Fruit fly (Drosophila melanogaster) whole organism, embryonic: ENCODE results near the gene PlexA.

Experiments used
- Adf1 ChIP-seq: fragments of 200-800 bp; sonication (Bioruptor generic); IDR thresholded peaks from 2 replicates; pipeline ENCODE4 v1.3.6; 2022; ENCODE audit warnings: missing biosample characterization, missing genetic modification characterization
- Awh ChIP-seq: fragments of 200-800 bp; sonication (Bioruptor generic); IDR thresholded peaks from 2 replicates; pipeline ENCODE4, ENCODE4 v1.3.6; 2022; ENCODE audit warnings: missing biosample characterization, missing genetic modification characterization
- BtbVII ChIP-seq: fragments of 200-800 bp; sonication (Bioruptor generic); optimal IDR thresholded peaks from 3 replicates; lab custom pipeline; 2017; ENCODE audit warnings: missing biosample characterization, mild to moderate bottlenecking, missing genetic modification characterization
- CG11247 ChIP-seq: fragments of 200-800 bp; sonication (Bioruptor generic); IDR thresholded peaks from 2 replicates; pipeline ENCODE4 v1.3.6; 2022; ENCODE audit warnings: missing biosample characterization, missing genetic modification characterization
- CG11560 ChIP-seq: fragments of 200-800 bp; sonication (Bioruptor generic); IDR thresholded peaks from 3 replicates; pipeline ENCODE4 v1.3.6; 2022; ENCODE audit warnings: missing biosample characterization, missing genetic modification characterization
- CG12236 ChIP-seq: fragments of 200-800 bp; sonication (Bioruptor generic); optimal IDR thresholded peaks from 2 replicates; lab custom pipeline; 2016; ENCODE audit warnings: missing biosample characterization, missing genetic modification characterization
- CG1233 ChIP-seq: fragments of 200-800 bp; sonication (Bioruptor generic); optimal IDR thresholded peaks from 4 replicates; lab custom pipeline; 2018; ENCODE audit warnings: missing biosample characterization, mild to moderate bottlenecking, missing genetic modification characterization
- CG12659 ChIP-seq: fragments of 200-800 bp; sonication (Bioruptor generic); optimal IDR thresholded peaks from 3 replicates; lab custom pipeline; 2017; ENCODE audit warnings: mild to moderate bottlenecking, missing biosample characterization, missing genetic modification reagents, missing genetic modification characterization
- CG12769 ChIP-seq: fragments of 200-800 bp; sonication (Bioruptor generic); optimal IDR thresholded peaks from 2 replicates; lab custom pipeline; 2019; ENCODE audit warnings: missing biosample characterization, mild to moderate bottlenecking, missing genetic modification characterization, moderate library complexity
- CG13123 ChIP-seq: fragments of 200-800 bp; sonication (Bioruptor generic); optimal IDR thresholded peaks from 2 replicates; lab custom pipeline; 2016; ENCODE audit warnings: missing biosample characterization, missing genetic modification characterization
- CG13894 ChIP-seq: fragments of 200-800 bp; sonication (Bioruptor generic); optimal IDR thresholded peaks from 3 replicates; lab custom pipeline; 2018; ENCODE audit warnings: missing biosample characterization, mild to moderate bottlenecking, missing genetic modification characterization, moderate library complexity
- CG14014 ChIP-seq: fragments of 200-800 bp; sonication (Bioruptor generic); IDR thresholded peaks from 2 replicates; pipeline ENCODE4 v1.3.6; 2022; ENCODE audit warnings: missing biosample characterization, missing genetic modification characterization
- CG15073 ChIP-seq: fragments of 200-800 bp; sonication (Bioruptor generic); optimal IDR thresholded peaks from 2 replicates; lab custom pipeline; 2016; ENCODE audit warnings: missing biosample characterization, missing genetic modification characterization
- CG15269 ChIP-seq: fragments of 200-800 bp; sonication (Bioruptor generic); optimal IDR thresholded peaks from 2 replicates; lab custom pipeline; 2018; ENCODE audit warnings: missing biosample characterization, mild to moderate bottlenecking, missing genetic modification characterization, moderate library complexity
- CG1792 ChIP-seq: fragments of 200-800 bp; sonication (Bioruptor generic); optimal IDR thresholded peaks from 2 replicates; lab custom pipeline; 2016; ENCODE audit warnings: missing biosample characterization, missing genetic modification characterization
- CG18011 ChIP-seq: fragments of 200-800 bp; sonication (Bioruptor generic); optimal IDR thresholded peaks from 2 replicates; lab custom pipeline; 2017; ENCODE audit warnings: missing biosample characterization, missing genetic modification characterization, mild to moderate bottlenecking, moderate library complexity, missing genotype
- CG3726 ChIP-seq: fragments of 200-800 bp; sonication (Bioruptor generic); IDR thresholded peaks from 3 replicates; pipeline ENCODE4, ENCODE4 v1.3.6; 2022; ENCODE audit warnings: missing biosample characterization, missing genetic modification characterization
- CG3847 ChIP-seq: fragments of 200-800 bp; sonication (Bioruptor generic); IDR thresholded peaks from 2 replicates; pipeline ENCODE4 v1.3.6; 2022; ENCODE audit warnings: missing biosample characterization, missing genetic modification characterization
- CG4424 ChIP-seq: fragments of 200-800 bp; sonication (Bioruptor generic); optimal IDR thresholded peaks from 3 replicates; lab custom pipeline; 2016; ENCODE audit warnings: missing biosample characterization, missing genetic modification characterization
- CG7786 ChIP-seq: fragments of 200-800 bp; sonication (Bioruptor generic); optimal IDR thresholded peaks from 2 replicates; lab custom pipeline; 2016; ENCODE audit warnings: missing biosample characterization, missing genetic modification characterization
- D19B ChIP-seq: fragments of 200-800 bp; sonication (Bioruptor generic); optimal IDR thresholded peaks from 2 replicates; lab custom pipeline; 2017; ENCODE audit warnings: missing biosample characterization, mild to moderate bottlenecking, missing genetic modification characterization
- Dek ChIP-seq: fragments of 200-800 bp; sonication (Bioruptor generic); optimal IDR thresholded peaks from 3 replicates; lab custom pipeline; 2019; ENCODE audit warnings: missing biosample characterization, mild to moderate bottlenecking, missing genetic modification characterization, moderate library complexity
- Dfd ChIP-seq, 2 experiments: fragments of >200 bp; optimal IDR thresholded peaks; 2 replicates each; lab custom pipeline; 2017; ENCODE audit warnings: missing biosample characterization in 2 of 2, missing genetic modification characterization in 2 of 2
- Ets65A ChIP-seq: fragments of 200-800 bp; sonication (Bioruptor generic); peaks from one replicate; lab custom pipeline; 2016; ENCODE audit warnings: missing biosample characterization, missing genetic modification characterization
- Gug ChIP-seq: fragments of 200-800 bp; sonication (Bioruptor generic); IDR thresholded peaks from 4 replicates; pipeline ENCODE4 v1.3.6; 2022; ENCODE audit warnings: missing biosample characterization, missing genetic modification characterization
- Hr78 ChIP-seq, 2 experiments: fragments of 200-800 bp in 1 of 2; fragments of >200 bp in 1 of 2; sonication (Bioruptor generic) in 1 of 2; optimal IDR thresholded peaks; 2 replicates each; lab custom pipeline; 2017 to 2019; ENCODE audit warnings: missing biosample characterization in 2 of 2, missing genetic modification characterization in 2 of 2, mild to moderate bottlenecking in 1 of 2, moderate library complexity in 1 of 2
- Kr ChIP-seq: fragments of 200-800 bp; sonication (Bioruptor generic); optimal IDR thresholded peaks from 2 replicates; lab custom pipeline; 2017; ENCODE audit warnings: missing biosample characterization, mild to moderate bottlenecking, missing genetic modification characterization
- Lim3 ChIP-seq: fragments of 200-800 bp; sonication (Bioruptor generic); IDR thresholded peaks from 2 replicates; pipeline ENCODE4 v1.3.6; 2022; ENCODE audit warnings: missing biosample characterization, missing genetic modification characterization
- Myb ChIP-seq: fragments of 200-800 bp; sonication (Bioruptor generic); optimal IDR thresholded peaks from 2 replicates; lab custom pipeline; 2016; ENCODE audit warnings: missing biosample characterization, missing genetic modification characterization
- Nf-YC ChIP-seq: fragments of 200-800 bp; optimal IDR thresholded peaks from 3 replicates; lab custom pipeline; 2019; ENCODE audit warnings: missing biosample characterization, mild to moderate bottlenecking, missing genetic modification characterization, moderate library complexity
- Pdp1 ChIP-seq, 2 experiments: fragments of 200-800 bp; sonication (Bioruptor generic); optimal IDR thresholded peaks; 3 replicates each; lab custom pipeline; 2016; ENCODE audit warnings: missing biosample characterization in 2 of 2, missing genetic modification characterization in 2 of 2, mild to moderate bottlenecking in 1 of 2, moderate library complexity in 1 of 2
- Scr ChIP-seq: fragments of 200-800 bp; sonication (Bioruptor generic); IDR thresholded peaks from 2 replicates; pipeline ENCODE4 v1.3.6; 2022; ENCODE audit warnings: missing biosample characterization, missing genetic modification characterization; ENCODE audit not compliant: partially characterized antibody
- Sox102F ChIP-seq: fragments of 200-800 bp; sonication (Bioruptor generic); optimal IDR thresholded peaks from 2 replicates; lab custom pipeline; 2018; ENCODE audit warnings: missing biosample characterization, mild to moderate bottlenecking, missing genetic modification characterization, moderate library complexity
- Spps ChIP-seq: fragments of 200-800 bp; sonication (Bioruptor generic); optimal IDR thresholded peaks from 2 replicates; lab custom pipeline; 2018; ENCODE audit warnings: missing biosample characterization, mild to moderate bottlenecking, missing genetic modification characterization
- Sry-δ ChIP-seq: fragments of 200-800 bp; sonication (Bioruptor generic); optimal IDR thresholded peaks from 2 replicates; lab custom pipeline; 2016; ENCODE audit warnings: missing biosample characterization, missing genetic modification characterization
- caup ChIP-seq: fragments of 200-800 bp; sonication (Bioruptor generic); optimal IDR thresholded peaks from 3 replicates; lab custom pipeline; 2017; ENCODE audit warnings: missing biosample characterization, mild to moderate bottlenecking, missing genetic modification characterization, moderate library complexity; ENCODE audit not compliant: severe bottlenecking
- chif ChIP-seq, 2 experiments: fragments of 200-800 bp; sonication (Bioruptor generic); optimal IDR thresholded peaks; 3 replicates each; lab custom pipeline; 2016; ENCODE audit warnings: missing biosample characterization in 2 of 2, missing genetic modification characterization in 2 of 2
- dmrt11E ChIP-seq: fragments of 200-800 bp; sonication (Bioruptor generic); optimal IDR thresholded peaks from 3 replicates; lab custom pipeline; 2018; ENCODE audit warnings: missing biosample characterization, mild to moderate bottlenecking, missing genetic modification characterization, moderate library complexity
- esg ChIP-seq: fragments of 200-800 bp; sonication (Bioruptor generic); conservative IDR thresholded peaks from 2 replicates; pipeline ENCODE4 v1.3.6; 2022; ENCODE audit warnings: missing biosample characterization, missing genetic modification characterization
- fu2 ChIP-seq: fragments of 200-800 bp; sonication (Bioruptor generic); optimal IDR thresholded peaks from 2 replicates; lab custom pipeline; 2016; ENCODE audit warnings: missing biosample characterization, missing genetic modification characterization
- gcm ChIP-seq: fragments of 200-800 bp; sonication (Bioruptor generic); optimal IDR thresholded peaks from 2 replicates; lab custom pipeline; 2019; ENCODE audit warnings: missing biosample characterization, mild to moderate bottlenecking, missing genetic modification characterization, moderate library complexity
- hth ChIP-seq: fragments of >200 bp; optimal IDR thresholded peaks from 2 replicates; lab custom pipeline; 2017; ENCODE audit warnings: inconsistent platforms
- knrl ChIP-seq: fragments of 200-800 bp; sonication (Bioruptor generic); IDR thresholded peaks from 3 replicates; pipeline ENCODE4 v1.3.6; 2022; ENCODE audit warnings: missing biosample characterization, missing genetic modification characterization; ENCODE audit not compliant: partially characterized antibody
- otp ChIP-seq: fragments of 200-800 bp; sonication (Bioruptor generic); IDR thresholded peaks from 3 replicates; pipeline ENCODE4, ENCODE4 v1.3.6; 2022; ENCODE audit warnings: missing biosample characterization, missing genetic modification characterization
- phol ChIP-seq: fragments of 200-800 bp; sonication (Bioruptor generic); optimal IDR thresholded peaks from 3 replicates; lab custom pipeline; 2018; ENCODE audit warnings: missing biosample characterization, mild to moderate bottlenecking, missing genetic modification characterization, moderate library complexity
- sna ChIP-seq: fragments of 200-800 bp; sonication (Bioruptor generic); IDR thresholded peaks from 2 replicates; pipeline ENCODE4 v1.3.6; 2022; ENCODE audit warnings: missing biosample characterization, missing genetic modification characterization; ENCODE audit not compliant: partially characterized antibody
- sob ChIP-seq: fragments of 200-800 bp; sonication (Bioruptor generic); IDR thresholded peaks from 2 replicates; pipeline ENCODE4 v1.3.6; 2022; ENCODE audit warnings: missing biosample characterization, missing genetic modification characterization
- tna ChIP-seq: fragments of 200-800 bp; sonication (Bioruptor generic); IDR thresholded peaks from 2 replicates; pipeline ENCODE4 v1.3.6; 2022; ENCODE audit warnings: missing biosample characterization, missing genetic modification characterization; ENCODE audit not compliant: partially characterized antibody
- trem ChIP-seq: fragments of 200-800 bp; optimal IDR thresholded peaks from 3 replicates; lab custom pipeline; 2019; ENCODE audit warnings: missing biosample characterization, mild to moderate bottlenecking, missing genetic modification characterization, moderate library complexity
- trh ChIP-seq: fragments of 200-800 bp; sonication (Bioruptor generic); optimal IDR thresholded peaks from 2 replicates; lab custom pipeline; 2016; ENCODE audit warnings: missing biosample characterization, missing genetic modification characterization
- ttk ChIP-seq: fragments of 200-800 bp; sonication (Bioruptor generic); IDR thresholded peaks from 2 replicates; pipeline ENCODE4 v2.1.2; 2022; ENCODE audit warnings: missing biosample characterization, missing genetic modification characterization

Gene PlexA

DNA sequence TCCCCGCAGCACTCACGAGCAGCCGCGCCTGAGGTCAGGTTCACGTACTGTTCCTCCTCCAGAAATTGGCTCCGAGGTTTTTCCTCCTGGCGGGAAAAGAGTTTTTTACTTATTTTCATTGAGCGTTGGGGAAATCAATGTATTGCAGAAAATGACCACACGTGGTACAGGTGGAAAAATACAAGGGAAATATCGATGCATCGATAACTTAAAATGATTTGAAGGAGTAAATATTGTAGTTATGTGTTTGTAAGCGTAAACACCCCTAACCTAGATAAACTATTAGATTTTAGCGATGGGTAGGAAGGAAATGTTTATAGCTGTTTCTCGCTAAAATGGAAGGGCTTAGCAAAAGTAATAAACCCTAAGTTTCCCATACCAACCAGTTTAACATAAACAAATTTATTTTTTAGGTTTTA is 3.8 kb upstream of the PlexA start (continued):
- TF ChIP-seq CG15073 (GFP tag; lab: Kevin White, UChicago) (no peak), CG1792 (GFP tag; lab: Kevin White, UChicago) (no peak), CG12236 (GFP tag; lab: Kevin White, UChicago) (no peak), Nf-YC (tag; lab: Kevin White, UChicago) (peak; percentile 9), Spps (tag; lab: Kevin White, UChicago) (no peak), D19B (no peak), CG11560 (tag; lab: Robert Waterston, UW) (no peak), sna (GFP tag; lab: Robert Waterston, UW) (peak; percentile 52; the same call in 1 of the 2 replicates), Dfd (GFP tag; optimal IDR thresholded peaks at IDR 0.05; lab: Kevin White, UChicago) (no peak), CG11247 (GFP tag; lab: Robert Waterston, UW) (no peak), CG18011 (GFP tag; lab: Kevin White, UChicago) (no peak), CG3847 (GFP tag; lab: Robert Waterston, UW) (no peak), CG1233 (GFP tag; lab: Kevin White, UChicago) (no peak), CG12659 (peak; percentile 34), Awh (GFP tag; lab: Robert Waterston, UW) (no peak), CG4424 (peak; percentile 27), hth (no peak), Dek (tag; lab: Kevin White, UChicago) (no peak), Scr (GFP tag; lab: Robert Waterston, UW) (peak; percentile 66), dmrt11E (peak; percentile 21), ttk (no peak), esg (GFP tag; lab: Robert Waterston, UW) (no peak), CG15269 (tag; lab: Kevin White, UChicago) (no peak), Pdp1 (GFP tag; optimal IDR thresholded peaks at IDR 0.05; lab: Kevin White, UChicago) (peak; percentile 30 to 57), Ets65A (peak; percentile 93), Gug (peak; percentile 55; the same call in 2 of the 4 replicates), fu2 (GFP tag; lab: Kevin White, UChicago) (peak; percentile 28), CG12769 (peak; percentile 8), phol (peak; percentile 54), CG7786 (GFP tag; lab: Kevin White, UChicago) (peak; percentile 55), knrl (GFP tag; lab: Robert Waterston, UW) (peak; percentile 70; the same call in 2 of the 3 replicates), CG3726 (GFP tag; lab: Robert Waterston, UW) (no peak), Sry-δ (GFP tag; lab: Kevin White, UChicago) (peak; percentile 87), CG13894 (tag; lab: Kevin White, UChicago) (no peak), Lim3 (no peak), CG14014 (GFP tag; lab: Robert Waterston, UW) (no peak), trh (GFP tag; lab: Kevin White, UChicago) (no peak), Kr (GFP tag; lab: Kevin White, UChicago) (no peak), CG13123 (GFP tag; lab: Kevin White, UChicago) (no peak), Myb (GFP tag; lab: Kevin White, UChicago) (no peak), gcm (GFP tag; lab: Kevin White, UChicago) (no peak), BtbVII (no peak), trem (no peak), sob (GFP tag; lab: Robert Waterston, UW) (0 out of 2 replicates have a peak, but pooled peaks have one; percentile 29), caup (no peak), Sox102F (GFP tag; lab: Kevin White, UChicago) (no peak), Adf1 (no peak), otp (no peak), tna (no peak), Hr78 (GFP tag; optimal IDR thresholded peaks at IDR 0.05; lab: Kevin White, UChicago) (no peak), chif (GFP tag; optimal IDR thresholded peaks at IDR 0.05; lab: Kevin White, UChicago) (peak in 1 of 2 experiments; percentile 41)
